Worm (Caenorhabditis elegans) whole organism, early embryonic: Measurements from ENCODE around the gene T22B2.5.

Experiments used
- B0310.2 ChIP-seq: sonication (generic microtip); optimal IDR thresholded peaks from 2 replicates; lab custom pipeline; 2016; ENCODE audit warnings: mild to moderate bottlenecking, missing genetic modification characterization, missing compliant biosample characterization
- F13C5.2 ChIP-seq: sonication (generic microtip); optimal IDR thresholded peaks from 2 replicates; lab custom pipeline; 2017; ENCODE audit warnings: mild to moderate bottlenecking, missing genetic modification characterization, inconsistent platforms, missing compliant biosample characterization
- aly-1 ChIP-seq: sonication (generic microtip); optimal IDR thresholded peaks from 2 replicates; lab custom pipeline; 2016; ENCODE audit warnings: missing genetic modification characterization, missing compliant biosample characterization
- ama-1 ChIP-seq: fragments of 150-350 bp; optimal IDR thresholded peaks from 2 replicates; lab custom pipeline; 2014
- ceh-13 ChIP-seq: fragments of 200-800 bp; sonication (Bioruptor generic); optimal IDR thresholded peaks from 2 replicates; lab custom pipeline; 2018; ENCODE audit warnings: mild to moderate bottlenecking, missing genetic modification characterization, missing compliant biosample characterization
- ceh-36 ChIP-seq: sonication (generic microtip); optimal IDR thresholded peaks from 2 replicates; lab custom pipeline; 2016; ENCODE audit warnings: missing genetic modification characterization, inconsistent platforms, missing compliant biosample characterization
- ets-7 ChIP-seq: sonication (generic microtip); optimal IDR thresholded peaks from 2 replicates; lab custom pipeline; 2016; ENCODE audit warnings: missing genotype, missing genetic modification characterization, missing compliant biosample characterization
- flt-1 ChIP-seq: fragments of 200-800 bp; sonication (Bioruptor generic); IDR thresholded peaks from 2 replicates; pipeline ENCODE4 v1.3.6; 2022; ENCODE audit warnings: missing genetic modification characterization, missing compliant biosample characterization
- hmbx-1 ChIP-seq: sonication (generic microtip); optimal IDR thresholded peaks from 2 replicates; lab custom pipeline; 2016; ENCODE audit warnings: mild to moderate bottlenecking, missing genetic modification characterization, missing compliant biosample characterization
- hmg-4 ChIP-seq: fragments of 200-800 bp; sonication (Bioruptor generic); optimal IDR thresholded peaks from 2 replicates; lab custom pipeline; 2018; ENCODE audit warnings: mild to moderate bottlenecking, missing genetic modification characterization, missing compliant biosample characterization
- hnd-1 ChIP-seq: sonication (generic microtip); optimal IDR thresholded peaks from 2 replicates; lab custom pipeline; 2016; ENCODE audit warnings: missing genetic modification characterization, missing compliant biosample characterization
- pes-1 ChIP-seq: fragments of 200-800 bp; sonication (Bioruptor generic); IDR thresholded peaks from 2 replicates; pipeline ENCODE4 v1.3.6; 2022; ENCODE audit warnings: missing genetic modification reagents, missing genetic modification characterization, missing compliant biosample characterization
- scrt-1 ChIP-seq: fragments of 200-800 bp; sonication (Bioruptor generic); IDR thresholded peaks from 2 replicates; pipeline ENCODE4 v1.3.6; 2022; ENCODE audit warnings: missing genetic modification characterization, missing compliant biosample characterization
- sea-1 ChIP-seq: fragments of 200-800 bp; sonication (Bioruptor generic); conservative IDR thresholded peaks from 2 replicates; pipeline ENCODE4 v1.3.6; 2022; ENCODE audit warnings: missing genetic modification characterization, missing compliant biosample characterization
- tbx-11 ChIP-seq: fragments of 200-800 bp; sonication (Bioruptor generic); IDR thresholded peaks from 2 replicates; pipeline ENCODE4 v1.3.6; 2022; ENCODE audit warnings: missing genetic modification characterization, missing compliant biosample characterization
- tbx-37 ChIP-seq: fragments of 200-800 bp; sonication (Bioruptor generic); conservative IDR thresholded peaks from 2 replicates; pipeline ENCODE4 v1.3.6; 2022; ENCODE audit warnings: missing genetic modification reagents, missing genetic modification characterization, missing compliant biosample characterization
- tra-4 ChIP-seq: sonication (generic microtip); optimal IDR thresholded peaks from 2 replicates; lab custom pipeline; 2017; ENCODE audit warnings: missing genetic modification characterization, missing compliant biosample characterization

T22B2.5 gene

DNA sequence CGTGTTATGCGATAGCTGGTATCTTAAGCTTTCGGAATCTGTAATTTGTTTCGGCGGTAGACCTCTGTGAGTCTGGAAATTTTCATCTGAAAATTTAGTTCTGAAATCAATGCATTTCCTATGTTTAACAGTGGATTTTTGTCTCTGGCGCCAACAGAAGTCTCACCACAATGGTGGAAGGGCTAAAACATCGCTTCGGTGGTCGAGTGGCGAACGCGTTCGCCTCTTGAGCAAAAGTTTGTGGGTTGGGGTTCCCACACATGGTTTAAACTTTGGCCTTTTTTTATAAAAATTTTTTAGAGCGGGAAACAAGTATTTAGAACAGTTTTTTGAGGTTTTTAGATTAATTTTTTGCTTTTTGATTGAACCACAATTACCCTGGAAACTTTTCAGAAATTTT, 38.6 kb upstream of the T22B2.5 start:
- TF ChIP-seq hmg-4 (GFP tag; lab: Kevin White, UChicago) = no peak
- TF ChIP-seq aly-1 (tag; lab: Kevin White, UChicago) = no peak
- no peak for TF ChIP-seq pes-1 (GFP tag; lab: Robert Waterston, UW)
- no peak for TF ChIP-seq sea-1 (GFP tag; lab: Robert Waterston, UW)
- no peak for TF ChIP-seq ceh-36 (tag; lab: Kevin White, UChicago)
- TF ChIP-seq B0310.2 = no peak
- no peak for TF ChIP-seq hmbx-1 (tag; lab: Kevin White, UChicago)
- no peak for TF ChIP-seq flt-1
- no peak for TF ChIP-seq tbx-11
- TF ChIP-seq tra-4 (tag; lab: Kevin White, UChicago) = no peak
- TF ChIP-seq F13C5.2 = no peak
- TF ChIP-seq ama-1 = no peak
- TF ChIP-seq tbx-37 = no peak
- no peak for TF ChIP-seq ets-7 (tag; lab: Kevin White, UChicago)
- TF ChIP-seq scrt-1 (GFP tag; lab: Robert Waterston, UW) = no peak
- no peak for TF ChIP-seq ceh-13 (GFP tag; lab: Kevin White, UChicago)
- TF ChIP-seq hnd-1 (tag; lab: Kevin White, UChicago) = no peak

- TF ChIP-seq hmbx-1 (tag; lab: Kevin White, UChicago) (no peak), pes-1 (GFP tag; lab: Robert Waterston, UW) (no peak), tbx-11 (no peak), aly-1 (tag; lab: Kevin White, UChicago) (no peak)
Observed at ce11 chrX:3949026-3949425, 37.8 kb upstream of the T22B2.5 start.

- TF ChIP-seq hmbx-1 (tag; lab: Kevin White, UChicago) = no peak
- TF ChIP-seq F13C5.2 = peak; percentile 5
- no peak for TF ChIP-seq pes-1 (GFP tag; lab: Robert Waterston, UW)
Observed at ce11 chrX:3945681-3946080, 34.5 kb upstream of the T22B2.5 start.

DNA sequence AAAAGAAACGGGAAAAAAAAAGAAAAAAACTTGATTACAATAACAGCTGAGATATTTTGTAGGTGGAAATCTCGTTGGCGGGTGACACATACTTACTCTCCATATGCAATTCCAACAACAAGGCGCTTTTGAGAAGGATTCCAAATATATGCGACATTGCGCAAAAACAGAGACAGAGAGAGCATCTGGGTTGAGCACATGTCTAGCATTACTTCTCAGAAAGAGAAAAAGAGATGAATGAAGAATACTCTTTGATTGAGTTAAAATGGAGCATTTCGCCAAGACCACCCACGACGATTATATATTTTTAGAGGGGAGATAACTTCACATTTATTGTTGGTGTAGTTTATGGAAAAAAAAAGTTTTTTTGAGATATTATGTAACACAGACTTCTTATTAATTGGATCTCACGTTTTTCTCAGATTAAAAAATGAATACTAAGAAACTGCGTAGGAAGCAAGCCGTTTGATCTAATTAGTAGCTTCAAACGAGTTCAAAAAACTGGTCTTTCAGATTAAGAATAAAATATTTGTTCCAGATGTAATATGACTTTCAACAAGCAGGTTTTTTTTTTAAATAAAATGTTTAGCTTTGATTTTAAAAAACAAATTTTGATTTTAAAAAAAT, 33.9 kb upstream of the T22B2.5 start:
- TF ChIP-seq hmg-4 (GFP tag; lab: Kevin White, UChicago) = no peak
- no peak for TF ChIP-seq B0310.2
- no peak for TF ChIP-seq hnd-1 (tag; lab: Kevin White, UChicago)
- no peak for TF ChIP-seq tra-4 (tag; lab: Kevin White, UChicago)
- TF ChIP-seq pes-1 (GFP tag; lab: Robert Waterston, UW) = no peak

DNA sequence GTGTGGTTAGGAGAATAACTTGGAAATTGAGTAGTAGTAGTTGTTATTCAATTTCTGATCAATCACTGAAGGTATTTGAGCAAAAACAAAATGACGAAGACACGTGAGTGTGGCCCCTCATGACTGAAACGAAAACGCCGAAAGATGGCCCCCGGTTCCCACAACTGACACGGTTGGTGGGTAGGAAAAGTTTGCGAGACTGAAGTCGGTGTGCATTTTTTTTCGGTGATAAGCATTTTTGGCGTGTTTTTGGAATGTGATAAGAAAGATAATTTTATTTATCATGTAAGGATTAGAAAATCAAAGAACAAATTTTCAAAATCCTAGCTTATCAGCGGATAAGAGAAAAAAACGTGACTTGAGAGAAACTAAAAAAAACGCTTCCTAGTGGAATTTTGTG, 32.9 kb upstream of the T22B2.5 start:
- TF ChIP-seq flt-1 (no peak), tbx-11 (no peak), ama-1 (no peak), aly-1 (tag; lab: Kevin White, UChicago) (no peak)

- TF ChIP-seq flt-1 (no peak), ets-7 (tag; lab: Kevin White, UChicago) (no peak), tbx-37 (no peak), ceh-13 (GFP tag; lab: Kevin White, UChicago) (no peak), ceh-36 (tag; lab: Kevin White, UChicago) (no peak), pes-1 (GFP tag; lab: Robert Waterston, UW) (no peak), hnd-1 (tag; lab: Kevin White, UChicago) (no peak), aly-1 (tag; lab: Kevin White, UChicago) (no peak), sea-1 (GFP tag; lab: Robert Waterston, UW) (no peak), ama-1 (no peak), B0310.2 (no peak)
Observed at ce11 chrX:3943213-3943612, 32.0 kb upstream of the T22B2.5 start, which contains the start of gene ptp-4A2. Gene ptp-4A2 (minus strand): TSS chrX:3943313.

DNA sequence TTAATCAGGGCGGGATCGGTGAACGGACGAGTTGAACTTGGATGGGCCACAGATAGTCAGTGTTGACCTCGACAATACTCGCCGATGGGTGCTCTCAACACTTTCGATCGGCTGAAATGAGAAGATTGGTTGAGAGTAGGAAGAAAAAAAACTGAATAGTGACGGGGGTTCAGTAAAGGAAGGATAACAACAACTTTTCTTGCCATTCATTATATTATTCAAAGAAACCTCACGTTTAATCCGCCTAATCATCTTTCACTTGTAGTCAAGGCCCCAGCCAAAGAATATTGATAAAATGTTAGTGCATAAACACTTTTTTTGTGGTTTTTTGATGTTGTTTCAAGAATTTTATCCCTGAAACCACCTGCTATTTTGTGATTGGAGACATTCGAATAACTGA, 31.1 kb upstream of the T22B2.5 start, which contains the start of gene T19D2.13:
Gene T19D2.13, minus strand, starts transcription at position 101 of the 400 bp plus-strand sequence.
- TF ChIP-seq tbx-11 (no peak), sea-1 (GFP tag; lab: Robert Waterston, UW) (no peak), flt-1 (no peak), hnd-1 (tag; lab: Kevin White, UChicago) (no peak), tra-4 (tag; lab: Kevin White, UChicago) (no peak), tbx-37 (no peak), hmg-4 (GFP tag; lab: Kevin White, UChicago) (no peak), pes-1 (GFP tag; lab: Robert Waterston, UW) (no peak), ama-1 (no peak), aly-1 (tag; lab: Kevin White, UChicago) (no peak), ceh-13 (GFP tag; lab: Kevin White, UChicago) (no peak), F13C5.2 (no peak), scrt-1 (GFP tag; lab: Robert Waterston, UW) (no peak), hmbx-1 (tag; lab: Kevin White, UChicago) (no peak), ets-7 (tag; lab: Kevin White, UChicago) (no peak), B0310.2 (no peak)

ce11 chrX:3938950-3939349, 27.8 kb upstream of the T22B2.5 start, which contains the start of gene T19D2.3:
Gene T19D2.3 (plus strand): TSS chrX:3939250.
- TF ChIP-seq F13C5.2 (no peak), scrt-1 (GFP tag; lab: Robert Waterston, UW) (no peak), pes-1 (GFP tag; lab: Robert Waterston, UW) (no peak), tbx-11 (no peak), tra-4 (tag; lab: Kevin White, UChicago) (no peak), ama-1 (no peak), tbx-37 (no peak), hmg-4 (GFP tag; lab: Kevin White, UChicago) (no peak), ceh-13 (GFP tag; lab: Kevin White, UChicago) (no peak), flt-1 (no peak), hnd-1 (tag; lab: Kevin White, UChicago) (no peak), aly-1 (tag; lab: Kevin White, UChicago) (no peak), ets-7 (tag; lab: Kevin White, UChicago) (no peak)
